Worm (Caenorhabditis elegans) whole organism, mixed stage, embryonic: Measurements from ENCODE around the gene Y67D8B.3.

Experiments
- M03D4.4 ChIP-seq: sonication (generic microtip); optimal IDR thresholded peaks from 2 replicates; lab custom pipeline; 2017; ENCODE audit warnings: mild to moderate bottlenecking, missing genetic modification characterization, missing compliant biosample characterization
- bed-3 ChIP-seq: fragments of 200-800 bp; sonication (Bioruptor generic); optimal IDR thresholded peaks from 3 replicates; lab custom pipeline; 2018; ENCODE audit warnings: mild to moderate bottlenecking, missing genetic modification characterization, moderate library complexity, missing compliant biosample characterization
- blmp-1 ChIP-seq: fragments of 150-350 bp; optimal IDR thresholded peaks from 2 replicates; lab custom pipeline; 2014; ENCODE audit warnings: missing biosample characterization, missing genetic modification characterization
- ceh-39 ChIP-seq: fragments of 150-350 bp; optimal IDR thresholded peaks from 2 replicates; lab custom pipeline; 2014; ENCODE audit warnings: missing biosample characterization, missing genetic modification characterization
- ceh-43 ChIP-seq: fragments of 200-800 bp; sonication (Bioruptor generic); optimal IDR thresholded peaks from 2 replicates; lab custom pipeline; 2018; ENCODE audit warnings: mild to moderate bottlenecking, missing genetic modification characterization, moderate library complexity, missing compliant biosample characterization
- ceh-83 ChIP-seq: fragments of 200-800 bp; sonication (Bioruptor generic); optimal IDR thresholded peaks from 2 replicates; lab custom pipeline; 2018; ENCODE audit warnings: mild to moderate bottlenecking, missing genetic modification characterization, missing compliant biosample characterization
- ces-1 ChIP-seq: fragments of 150-350 bp; optimal IDR thresholded peaks from 2 replicates; lab custom pipeline; 2014; ENCODE audit warnings: missing biosample characterization, missing genetic modification reagents, missing genetic modification characterization
- cnd-1 ChIP-seq: fragments of 200-800 bp; sonication (Bioruptor generic); optimal IDR thresholded peaks from 2 replicates; lab custom pipeline; 2018; ENCODE audit warnings: mild to moderate bottlenecking, missing genetic modification characterization, missing compliant biosample characterization
- drap-1 ChIP-seq: fragments of 200-800 bp; sonication (Bioruptor generic); optimal IDR thresholded peaks from 3 replicates; lab custom pipeline; 2018; ENCODE audit warnings: mild to moderate bottlenecking, missing genetic modification characterization, missing compliant biosample characterization
- elt-1 ChIP-seq: sonication (generic microtip); optimal IDR thresholded peaks from 2 replicates; lab custom pipeline; 2017; ENCODE audit warnings: missing genetic modification characterization, mild to moderate bottlenecking, missing compliant biosample characterization, antibody characterized with exemption, moderate library complexity, borderline replicate concordance; ENCODE audit not compliant: insufficient read depth
- elt-3 ChIP-seq: fragments of 150-350 bp; optimal IDR thresholded peaks from 2 replicates; lab custom pipeline; 2014; ENCODE audit warnings: missing biosample characterization, missing genetic modification characterization
- flh-1 ChIP-seq: fragments of 200-800 bp; sonication (Bioruptor generic); optimal IDR thresholded peaks from 2 replicates; lab custom pipeline; 2018; ENCODE audit warnings: mild to moderate bottlenecking, missing genetic modification characterization, moderate library complexity, missing compliant biosample characterization
- ham-2 ChIP-seq: fragments of 200-800 bp; sonication (Bioruptor generic); optimal IDR thresholded peaks from 2 replicates; lab custom pipeline; 2018; ENCODE audit warnings: mild to moderate bottlenecking, missing genetic modification characterization, missing compliant biosample characterization
- hlh-1 ChIP-seq: fragments of 150-350 bp; optimal IDR thresholded peaks from 2 replicates; lab custom pipeline; 2014; ENCODE audit warnings: missing biosample characterization, missing genetic modification reagents, missing genetic modification characterization
- lin-13 ChIP-seq: fragments of 150-350 bp; optimal IDR thresholded peaks from 2 replicates; lab custom pipeline; 2014; ENCODE audit warnings: missing biosample characterization, missing genetic modification characterization
- lsy-2 ChIP-seq: fragments of 150-350 bp; optimal IDR thresholded peaks from 2 replicates; lab custom pipeline; 2014; ENCODE audit warnings: missing biosample characterization, missing genetic modification characterization
- mab-5 ChIP-seq: fragments of 150-350 bp; optimal IDR thresholded peaks from 2 replicates; lab custom pipeline; 2014; ENCODE audit warnings: missing biosample characterization, missing genetic modification characterization
- mep-1 ChIP-seq: fragments of 150-350 bp; optimal IDR thresholded peaks from 2 replicates; lab custom pipeline; 2017; ENCODE audit warnings: missing biosample characterization, missing genetic modification reagents, missing genetic modification characterization, inconsistent platforms
- mls-2 ChIP-seq: sonication (generic microtip); optimal IDR thresholded peaks from 2 replicates; lab custom pipeline; 2016; ENCODE audit warnings: mild to moderate bottlenecking, missing genetic modification characterization, moderate library complexity, missing compliant biosample characterization
- nhr-12 ChIP-seq: fragments of 150-350 bp; optimal IDR thresholded peaks from 2 replicates; lab custom pipeline; 2014; ENCODE audit warnings: missing biosample characterization, missing genetic modification characterization
- nhr-2 ChIP-seq: fragments of 150-350 bp; optimal IDR thresholded peaks from 2 replicates; lab custom pipeline; 2014; ENCODE audit warnings: missing biosample characterization, missing genetic modification characterization
- nhr-237 ChIP-seq: fragments of 150-350 bp; optimal IDR thresholded peaks from 2 replicates; lab custom pipeline; 2014; ENCODE audit warnings: missing biosample characterization, missing genetic modification characterization
- nhr-28 ChIP-seq: fragments of 150-350 bp; optimal IDR thresholded peaks from 2 replicates; lab custom pipeline; 2014; ENCODE audit warnings: missing biosample characterization, missing genetic modification characterization
- nhr-76 ChIP-seq: sonication (generic microtip); optimal IDR thresholded peaks from 2 replicates; lab custom pipeline; 2017; ENCODE audit warnings: missing biosample characterization, missing genetic modification characterization
- pha-4 ChIP-seq: fragments of 150-350 bp; optimal IDR thresholded peaks from 2 replicates; lab custom pipeline; 2018; ENCODE audit warnings: missing biosample characterization, missing genetic modification reagents, missing genetic modification characterization
- sem-2 ChIP-seq: fragments of 200-800 bp; sonication (Bioruptor generic); optimal IDR thresholded peaks from 2 replicates; lab custom pipeline; 2018; ENCODE audit warnings: mild to moderate bottlenecking, missing genetic modification characterization, missing compliant biosample characterization
- snpc-4 ChIP-seq: fragments of 150-350 bp; optimal IDR thresholded peaks from 2 replicates; lab custom pipeline; 2014; ENCODE audit warnings: missing biosample characterization, missing genetic modification characterization
- sptf-1 ChIP-seq: sonication (generic microtip); optimal IDR thresholded peaks from 2 replicates; lab custom pipeline; 2017; ENCODE audit warnings: mild to moderate bottlenecking, missing genetic modification characterization, moderate library complexity, missing compliant biosample characterization
- tbx-8 ChIP-seq: fragments of 200-800 bp; sonication (Bioruptor generic); optimal IDR thresholded peaks from 2 replicates; lab custom pipeline; 2018; ENCODE audit warnings: mild to moderate bottlenecking, missing genetic modification characterization, moderate library complexity, missing compliant biosample characterization
- unc-120 ChIP-seq: sonication (generic microtip); optimal IDR thresholded peaks from 2 replicates; lab custom pipeline; 2017; ENCODE audit warnings: missing genetic modification characterization, missing compliant biosample characterization; ENCODE audit not compliant: poor library complexity, severe bottlenecking
- unc-39 ChIP-seq: fragments of 150-350 bp; optimal IDR thresholded peaks from 2 replicates; lab custom pipeline; 2014; ENCODE audit warnings: missing biosample characterization, missing genetic modification characterization
- unc-62 ChIP-seq: fragments of 150-350 bp; optimal IDR thresholded peaks from 2 replicates; lab custom pipeline; 2014; ENCODE audit warnings: missing biosample characterization, missing genetic modification reagents, missing genetic modification characterization
- zip-8 ChIP-seq: fragments of 150-350 bp; optimal IDR thresholded peaks from 2 replicates; lab custom pipeline; 2014; ENCODE audit warnings: missing biosample characterization, missing genetic modification characterization
- ztf-11 ChIP-seq: fragments of 150-350 bp; optimal IDR thresholded peaks from 2 replicates; lab custom pipeline; 2014; ENCODE audit warnings: missing biosample characterization, missing genetic modification characterization

Y67D8B.3 gene

DNA sequence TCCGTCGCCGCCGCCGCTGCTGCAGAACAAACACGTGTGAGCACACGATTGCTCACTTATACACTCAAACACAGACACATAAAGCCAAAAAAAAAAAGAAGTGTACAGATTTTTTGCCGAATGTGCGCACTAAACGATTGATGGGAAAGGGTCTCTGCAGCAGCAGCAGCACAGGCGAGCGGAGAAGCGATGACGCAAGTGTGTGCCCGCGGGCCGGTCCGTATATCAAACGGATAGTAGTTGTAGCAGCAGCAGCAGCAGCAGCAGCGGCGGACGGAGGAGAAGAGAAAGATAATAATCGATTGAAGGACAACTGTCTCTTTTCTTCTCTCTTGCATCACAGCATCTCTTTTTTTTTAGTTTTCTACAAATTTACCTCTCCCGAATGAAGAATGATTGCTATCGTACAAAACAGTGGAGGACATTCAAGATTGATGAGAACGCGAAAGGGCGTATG, 31.4 kb upstream of the Y67D8B.3 start:
- TF ChIP-seq nhr-28 (tag; lab: Kevin White, UChicago) (no peak), pha-4 (tag; lab: Kevin White, UChicago) (peak; percentile 33), mls-2 (no peak), blmp-1 (no peak), ceh-39 (tag; lab: Kevin White, UChicago) (no peak), bed-3 (GFP tag; lab: Kevin White, UChicago) (no peak), unc-62 (GFP tag; lab: Kevin White, UChicago) (peak; percentile 43), snpc-4 (tag; lab: Kevin White, UChicago) (no peak), flh-1 (no peak), lin-13 (tag; lab: Kevin White, UChicago) (peak; percentile 26), zip-8 (tag; lab: Kevin White, UChicago) (peak; percentile 47), elt-3 (no peak), ztf-11 (tag; lab: Kevin White, UChicago) (no peak), drap-1 (GFP tag; lab: Kevin White, UChicago) (no peak), hlh-1 (tag; lab: Kevin White, UChicago) (peak; percentile 86), ceh-43 (GFP tag; lab: Kevin White, UChicago) (no peak), ham-2 (GFP tag; lab: Kevin White, UChicago) (peak; percentile 86), nhr-2 (tag; lab: Kevin White, UChicago) (no peak), lsy-2 (tag; lab: Kevin White, UChicago) (no peak), elt-1 (tag; lab: Kevin White, UChicago) (peak; percentile 32), M03D4.4 (tag; lab: Kevin White, UChicago) (no peak), unc-120 (no peak), mep-1 (tag; lab: Kevin White, UChicago) (no peak), nhr-237 (tag; lab: Kevin White, UChicago) (no peak)
- TF ChIP-seq, all 35 proteins: peak for 7

DNA sequence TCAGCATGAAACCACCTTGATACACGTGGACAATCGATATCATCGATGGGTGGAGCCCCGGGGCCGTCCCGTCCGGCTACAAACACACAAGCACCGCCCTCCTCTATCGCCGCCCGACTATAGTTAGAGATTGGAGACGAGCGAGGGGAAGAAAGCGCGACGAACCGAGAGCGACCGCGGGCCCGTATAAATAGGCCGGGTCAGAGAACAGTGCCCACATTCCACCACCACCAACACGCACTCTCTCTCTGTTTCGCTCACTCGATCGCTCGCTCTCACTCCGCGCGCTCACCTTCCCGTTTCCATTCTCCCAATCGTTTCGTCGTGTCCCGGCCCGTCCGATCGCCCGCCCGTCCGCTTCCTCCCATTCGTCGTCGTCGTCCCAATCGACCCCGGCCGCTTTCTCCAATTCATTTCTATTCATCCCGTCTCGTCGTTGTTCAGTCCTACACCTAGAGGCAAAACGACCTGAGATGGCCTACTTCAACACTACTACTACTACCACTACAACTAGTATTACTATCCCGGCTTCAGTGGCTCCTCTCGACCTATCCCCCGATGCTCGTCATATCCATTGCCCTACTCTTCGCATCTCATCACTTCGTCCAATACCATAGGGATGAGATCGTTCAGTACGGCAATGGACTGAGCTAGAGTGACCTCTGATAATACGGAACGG, 30.8 kb upstream of the Y67D8B.3 start:
- TF ChIP-seq nhr-12 (tag; lab: Kevin White, UChicago) (peak; percentile 47), unc-62 (GFP tag; lab: Kevin White, UChicago) (peak; percentile 28), ham-2 (GFP tag; lab: Kevin White, UChicago) (peak; percentile 96), zip-8 (tag; lab: Kevin White, UChicago) (no peak), nhr-28 (tag; lab: Kevin White, UChicago) (no peak), cnd-1 (tag; lab: Kevin White, UChicago) (peak; percentile 49), nhr-237 (tag; lab: Kevin White, UChicago) (peak; percentile 25), elt-1 (tag; lab: Kevin White, UChicago) (peak; percentile 42), ceh-43 (GFP tag; lab: Kevin White, UChicago) (no peak), nhr-76 (peak; percentile 23), ceh-39 (tag; lab: Kevin White, UChicago) (no peak), lin-13 (tag; lab: Kevin White, UChicago) (peak; percentile 66), drap-1 (GFP tag; lab: Kevin White, UChicago) (peak; percentile 41), pha-4 (tag; lab: Kevin White, UChicago) (peak; percentile 67), snpc-4 (tag; lab: Kevin White, UChicago) (no peak), mls-2 (peak; percentile 60), mep-1 (tag; lab: Kevin White, UChicago) (no peak), M03D4.4 (tag; lab: Kevin White, UChicago) (peak; percentile 68), ztf-11 (tag; lab: Kevin White, UChicago) (peak; percentile 64), tbx-8 (GFP tag; lab: Kevin White, UChicago) (no peak), sptf-1 (tag; lab: Kevin White, UChicago) (peak; percentile 77), ceh-83 (peak; percentile 67), blmp-1 (no peak), sem-2 (GFP tag; lab: Kevin White, UChicago) (peak; percentile 67), unc-39 (tag; lab: Kevin White, UChicago) (no peak), lsy-2 (tag; lab: Kevin White, UChicago) (no peak), elt-3 (no peak), flh-1 (no peak), bed-3 (GFP tag; lab: Kevin White, UChicago) (peak; percentile 32), unc-120 (peak; percentile 62), nhr-2 (tag; lab: Kevin White, UChicago) (peak; percentile 36), mab-5 (no peak), ces-1 (GFP tag; lab: Kevin White, UChicago) (no peak)
